Worm (Caenorhabditis elegans) whole organism, L4/young adult: ENCODE measurements around the gene mrp-6.

Source experiments
- W03F9.2 ChIP-seq: fragments of 150-350 bp; optimal IDR thresholded peaks from 2 replicates; lab custom pipeline; 2014; ENCODE audit warnings: missing biosample characterization, missing genetic modification characterization
- dao-5 ChIP-seq: sonication (generic microtip); optimal IDR thresholded peaks from 2 replicates; lab custom pipeline; 2016; ENCODE audit warnings: missing genotype, missing genetic modification characterization, moderate library complexity, missing compliant biosample characterization
- him-1 ChIP-seq: sonication (generic microtip); optimal IDR thresholded peaks from 2 replicates; lab custom pipeline; 2016; ENCODE audit warnings: missing genotype, missing genetic modification reagents, missing genetic modification characterization, missing compliant biosample characterization

Gene mrp-6

DNA sequence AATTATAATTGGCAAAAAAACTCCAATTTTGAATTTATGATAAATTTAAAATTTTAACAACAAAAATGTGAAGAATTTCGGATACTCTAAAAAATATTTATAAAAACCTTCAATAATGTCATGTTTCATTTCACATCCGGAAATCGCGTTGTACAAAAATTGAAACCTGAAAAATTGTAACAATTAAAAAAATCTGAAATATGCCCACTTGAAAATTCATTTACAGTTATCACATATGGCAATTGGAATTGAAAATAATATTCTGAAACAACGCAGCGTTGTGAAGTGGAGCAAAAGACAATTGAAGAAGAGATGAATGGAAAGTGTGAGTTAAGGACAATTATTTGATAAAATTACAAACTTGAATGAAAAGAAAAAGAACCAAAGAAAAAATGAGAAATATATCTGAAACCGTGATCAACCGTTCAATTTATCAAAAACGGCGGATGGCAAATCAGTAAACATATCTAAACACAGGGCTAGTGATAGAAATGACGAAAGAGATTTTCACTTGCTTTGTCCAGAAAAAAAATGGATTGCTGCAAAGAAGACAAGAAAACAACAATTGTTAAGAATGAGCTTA is 38.0 kb downstream of the mrp-6 start:
- TF ChIP-seq dao-5 (tag; lab: Kevin White, UChicago) (no peak), him-1 (no peak), W03F9.2 (tag; lab: Kevin White, UChicago) (no peak)

ce11 chrX:4147600-4148448 is 38.7 kb downstream of the mrp-6 start:
- TF ChIP-seq W03F9.2 (tag; lab: Kevin White, UChicago) = peak; percentile 14
- no peak for TF ChIP-seq dao-5 (tag; lab: Kevin White, UChicago)
- TF ChIP-seq him-1 = peak; percentile 20

DNA sequence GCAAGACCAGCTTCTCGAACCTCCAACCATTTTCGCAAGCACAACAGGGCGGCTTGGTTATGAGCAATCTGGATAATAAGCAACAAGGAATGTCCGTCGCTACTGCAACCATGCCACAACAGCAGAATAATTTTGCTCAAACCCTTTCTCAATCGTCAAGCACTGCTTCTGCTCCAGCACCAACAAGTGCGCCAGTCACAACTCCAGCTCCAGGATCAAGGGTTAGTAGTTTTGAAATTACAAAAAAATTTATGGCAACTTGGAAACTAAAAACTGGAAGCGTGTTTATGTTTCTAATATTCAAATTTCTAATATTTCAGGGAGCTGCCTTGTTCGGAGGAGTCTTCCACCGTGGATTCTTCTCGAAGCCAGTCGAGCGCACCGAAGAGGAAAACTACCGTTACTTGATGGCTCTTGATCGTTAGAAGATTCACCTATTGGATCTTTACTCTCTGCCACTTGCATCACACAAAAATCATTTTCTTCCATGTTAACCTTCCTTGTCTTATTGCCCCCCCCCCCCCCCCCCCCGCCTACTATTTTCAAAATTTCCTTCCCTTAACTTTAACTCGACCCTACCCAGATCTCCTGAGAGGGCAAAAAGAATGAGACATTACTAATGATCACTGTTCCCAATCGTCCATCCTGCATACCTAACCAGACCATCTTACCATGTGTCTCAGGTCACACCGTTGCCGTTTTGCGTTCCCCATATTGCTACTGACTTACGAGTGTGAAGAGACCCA is 39.6 kb downstream of the mrp-6 start:
- no peak for TF ChIP-seq him-1
- no peak for TF ChIP-seq dao-5 (tag; lab: Kevin White, UChicago)

DNA sequence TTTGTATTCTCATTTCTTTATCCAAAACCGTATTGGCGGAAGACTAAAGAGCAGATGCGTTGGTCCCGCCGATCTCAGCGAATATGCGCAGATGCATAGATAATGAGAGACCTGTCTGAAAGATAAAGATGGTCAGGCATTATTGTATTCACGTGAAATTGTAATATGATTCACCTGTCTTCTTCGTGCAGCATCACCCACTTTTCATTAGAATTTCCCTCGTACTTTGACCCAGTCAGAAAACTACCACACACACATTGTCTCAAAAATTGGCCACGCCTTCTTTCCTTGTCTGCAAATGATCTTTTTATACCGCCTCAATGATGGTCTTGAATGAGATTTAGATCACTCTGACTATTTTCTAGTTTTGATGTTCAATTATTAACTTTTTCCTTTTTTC is 40.5 kb downstream of the mrp-6 start:
- TF ChIP-seq W03F9.2 (tag; lab: Kevin White, UChicago) = no peak
- TF ChIP-seq him-1 = no peak
- TF ChIP-seq dao-5 (tag; lab: Kevin White, UChicago) = no peak

DNA sequence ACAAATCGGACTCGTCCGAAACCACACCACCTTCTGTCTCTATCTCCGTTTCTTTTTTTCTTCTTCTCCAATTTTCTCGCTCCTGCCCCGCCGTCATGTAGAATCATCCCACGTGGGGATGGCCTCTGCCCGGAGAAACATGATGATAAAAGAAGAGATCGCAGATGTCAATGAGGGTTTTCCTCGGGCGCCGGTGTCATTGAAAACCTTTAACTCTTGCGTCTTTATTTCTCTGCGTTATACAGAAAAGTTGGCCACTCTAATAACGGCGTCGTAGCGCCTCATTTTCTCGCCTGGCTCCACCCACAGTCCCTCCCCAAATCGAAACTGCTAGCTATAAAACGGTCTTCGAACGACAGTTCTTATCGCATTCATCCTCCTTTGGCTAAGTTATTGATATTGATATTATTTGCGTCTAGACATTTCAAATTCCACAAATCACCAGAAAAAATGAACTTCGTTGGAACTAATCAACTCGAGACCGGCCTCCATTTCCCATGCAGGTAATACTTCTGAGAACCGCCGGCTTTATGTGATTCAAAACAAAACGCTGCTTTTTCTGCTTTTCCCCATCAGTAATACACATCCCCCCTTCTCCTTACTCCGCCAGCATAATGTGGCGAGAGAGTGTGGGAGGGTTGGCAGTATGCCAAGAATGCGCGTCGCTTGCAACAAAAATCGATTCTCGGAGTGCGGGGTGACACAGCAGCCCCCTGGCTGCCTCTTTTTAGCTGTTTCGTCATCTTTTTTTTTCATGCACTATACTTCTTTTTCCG is 41.3 kb downstream of the mrp-6 start:
- peak; percentile 50 for TF ChIP-seq dao-5 (tag; lab: Kevin White, UChicago)
- TF ChIP-seq him-1 = peak; percentile 82
- TF ChIP-seq W03F9.2 (tag; lab: Kevin White, UChicago) = no peak

ce11 chrX:4144136-4144781 is 42.3 kb downstream of the mrp-6 start:
- TF ChIP-seq dao-5 (tag; lab: Kevin White, UChicago) = no peak
- no peak for TF ChIP-seq him-1
- TF ChIP-seq W03F9.2 (tag; lab: Kevin White, UChicago) = no peak

DNA sequence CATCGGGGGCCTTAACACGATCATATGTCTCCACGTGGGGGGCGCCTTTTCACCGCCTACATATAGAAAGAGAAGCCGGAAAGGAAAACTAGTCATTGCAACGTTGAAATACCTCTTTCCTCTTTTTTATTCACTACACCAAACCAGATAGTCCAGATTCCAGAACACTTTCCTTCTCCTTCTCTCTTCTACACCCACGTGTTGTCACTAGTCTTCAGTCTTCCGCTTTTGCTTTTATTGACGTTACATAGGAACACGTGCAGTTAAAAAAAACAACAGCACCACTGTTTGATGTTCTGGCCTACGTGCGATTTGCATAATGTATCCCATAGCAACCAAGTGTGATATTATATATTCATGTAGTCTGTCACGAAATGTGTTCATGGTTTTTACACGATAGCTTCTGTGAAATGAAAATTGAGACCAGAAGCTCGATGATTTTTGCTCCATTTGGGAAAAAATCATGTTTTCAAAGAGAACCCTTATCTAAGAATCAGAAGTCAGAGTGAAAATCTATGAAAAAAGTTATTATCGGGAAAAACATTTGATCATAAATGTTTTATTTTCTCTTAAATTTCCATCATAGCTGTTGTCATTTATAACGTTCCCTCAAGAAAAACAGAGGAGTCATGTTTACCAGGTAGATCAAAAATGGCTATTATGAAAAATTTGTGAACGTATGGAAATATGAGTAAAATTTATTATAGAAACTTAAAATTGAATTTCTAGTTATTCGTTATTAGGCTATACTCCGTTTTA is 43.1 kb downstream of the mrp-6 start:
- TF ChIP-seq dao-5 (tag; lab: Kevin White, UChicago) (no peak), W03F9.2 (tag; lab: Kevin White, UChicago) (no peak), him-1 (no peak)

DNA sequence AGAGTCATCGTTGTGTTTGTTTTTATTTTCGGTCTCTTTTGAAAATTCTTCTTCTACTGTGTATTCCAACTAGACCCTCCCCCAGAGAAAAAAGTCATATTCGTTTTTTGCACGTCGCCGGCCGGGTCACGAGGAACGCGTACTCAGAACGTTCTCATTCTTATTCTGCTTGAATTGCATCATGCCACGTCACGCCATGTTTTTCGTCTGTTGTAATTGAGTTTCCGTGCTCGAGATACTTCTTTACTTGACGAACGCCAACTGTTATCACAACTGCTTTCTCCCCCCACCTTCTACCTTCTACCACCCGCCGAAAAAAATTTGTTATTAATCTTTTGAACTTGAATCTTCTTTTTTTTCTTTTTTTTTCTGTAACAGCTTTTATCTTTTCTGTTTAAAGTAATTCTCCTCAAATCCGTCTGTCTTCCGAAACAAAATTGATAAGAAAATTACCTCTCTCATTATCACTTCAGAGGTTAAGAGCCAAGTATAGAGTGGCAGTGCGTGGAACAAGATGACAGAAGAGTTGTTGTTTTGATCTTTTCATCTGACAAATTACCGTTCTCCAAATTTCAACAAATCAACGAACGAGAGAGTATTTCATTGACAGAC is 43.8 kb downstream of the mrp-6 start:
- TF ChIP-seq dao-5 (tag; lab: Kevin White, UChicago) = no peak
- no peak for TF ChIP-seq W03F9.2 (tag; lab: Kevin White, UChicago)

DNA sequence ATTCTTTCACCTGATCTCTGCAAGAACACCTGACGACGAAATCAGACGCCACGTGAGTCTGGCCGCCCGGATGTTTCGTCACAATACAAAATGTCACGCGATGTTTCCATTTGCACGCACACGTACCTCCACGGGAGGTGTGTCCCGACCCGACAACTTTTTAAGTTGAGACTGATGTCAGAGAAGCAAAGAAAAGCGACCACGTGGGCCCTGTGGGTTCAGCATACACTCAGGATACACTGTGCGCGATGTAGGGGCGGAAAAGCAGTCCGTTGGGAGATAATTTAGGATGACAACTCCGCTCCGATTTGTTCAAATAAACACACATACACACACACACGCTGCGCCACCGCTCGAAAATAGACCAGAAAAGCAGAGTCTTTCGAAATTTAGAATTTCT is 44.4 kb downstream of the mrp-6 start:
- TF ChIP-seq dao-5 (tag; lab: Kevin White, UChicago) (no peak), him-1 (no peak), W03F9.2 (tag; lab: Kevin White, UChicago) (no peak)

ce11 chrX:4140755-4141417 is 45.7 kb downstream of the mrp-6 start:
- TF ChIP-seq dao-5 (tag; lab: Kevin White, UChicago) (no peak), W03F9.2 (tag; lab: Kevin White, UChicago) (no peak)
